Worm (Caenorhabditis elegans) whole organism, L4/young adult: ENCODE measurements around the gene tag-30.

Experiments used
- W03F9.2 ChIP-seq: fragments of 150-350 bp; optimal IDR thresholded peaks from 2 replicates; lab custom pipeline; 2014; ENCODE audit warnings: missing biosample characterization, missing genetic modification characterization
- dao-5 ChIP-seq: sonication (generic microtip); optimal IDR thresholded peaks from 2 replicates; lab custom pipeline; 2016; ENCODE audit warnings: missing genotype, missing genetic modification characterization, moderate library complexity, missing compliant biosample characterization
- him-1 ChIP-seq: sonication (generic microtip); optimal IDR thresholded peaks from 2 replicates; lab custom pipeline; 2016; ENCODE audit warnings: missing genotype, missing genetic modification reagents, missing genetic modification characterization, missing compliant biosample characterization

Gene tag-30

ce11 chrIV:11871083-11871482, 16.1 kb upstream of the tag-30 start:
- TF ChIP-seq him-1 (peak; percentile 36), W03F9.2 (no peak)

ce11 chrIV:11868452-11868851, 13.5 kb upstream of the tag-30 start:
- TF ChIP-seq W03F9.2 = no peak
- TF ChIP-seq him-1 = no peak
- no peak for TF ChIP-seq dao-5

ce11 chrIV:11867652-11868232, 12.8 kb upstream of the tag-30 start:
- no peak for TF ChIP-seq him-1

ce11 chrIV:11864226-11864625, 9.3 kb upstream of the tag-30 start, which contains the start of gene trpa-1:
Gene trpa-1 (plus strand): TSS chrIV:11864526.
- TF ChIP-seq dao-5 (no peak), him-1 (no peak), W03F9.2 (no peak)

- TF ChIP-seq him-1 (no peak), W03F9.2 (no peak), dao-5 (no peak)
These were observed 8.5 kb upstream of the tag-30 start for ce11 chrIV:11863428-11863827.

- TF ChIP-seq dao-5 (no peak), him-1 (no peak), W03F9.2 (no peak)
These were observed 5.1 kb upstream of the tag-30 start, which contains the start of gene mob-1 for ce11 chrIV:11859995-11860605. Gene mob-1 (plus strand): TSS chrIV:11860555.

ce11 chrIV:11858142-11858541, 3.2 kb upstream of the tag-30 start, which contains the start of gene let-92:
Gene let-92 (plus strand): TSS chrIV:11858442.
- TF ChIP-seq dao-5 (no peak), him-1 (no peak), W03F9.2 (no peak)

- no peak for TF ChIP-seq W03F9.2
- TF ChIP-seq dao-5 = no peak
- TF ChIP-seq him-1 = peak; percentile 72
These were observed 2.2 kb upstream of the tag-30 start for ce11 chrIV:11857159-11857565.

- TF ChIP-seq him-1 (no peak), W03F9.2 (peak; percentile 26)
These were observed 1.1 kb upstream of the tag-30 start, which contains the start of gene ech-2 for ce11 chrIV:11855900-11856660. Gene ech-2 (minus strand): TSS chrIV:11856351.

ce11 chrIV:11855424-11855823, 465 bp upstream of the tag-30 start:
- no peak for TF ChIP-seq W03F9.2
- TF ChIP-seq him-1 = no peak
- no peak for TF ChIP-seq dao-5

- TF ChIP-seq him-1 (no peak), W03F9.2 (no peak), dao-5 (no peak)
These were observed 3.1 kb downstream of the tag-30 start, which contains the start of gene F38H4.5 for ce11 chrIV:11851882-11852281. Gene F38H4.5 (plus strand): TSS chrIV:11852182.

- TF ChIP-seq dao-5 (no peak), W03F9.2 (no peak), him-1 (no peak)
These were observed 7.1 kb downstream of the tag-30 start, which contains the start of the genes F38H4.6 and F38H4.4 for ce11 chrIV:11847771-11848312. Gene F38H4.6 (minus strand): TSS chrIV:11847871. Gene F38H4.4 (plus strand): TSS chrIV:11848262.

ce11 chrIV:11842121-11842520, 12.8 kb downstream of the tag-30 start, which contains the start of gene F38H4.3:
Gene F38H4.3 (plus strand): TSS chrIV:11842421.
- TF ChIP-seq W03F9.2 (no peak), dao-5 (no peak), him-1 (no peak)

ce11 chrIV:11838657-11839056, 16.3 kb downstream of the tag-30 start, which contains the start of gene fbxb-3:
Gene fbxb-3 (plus strand): TSS chrIV:11838957.
- no peak for TF ChIP-seq him-1
- TF ChIP-seq dao-5 = no peak
- TF ChIP-seq W03F9.2 = no peak

- TF ChIP-seq dao-5 = no peak
- TF ChIP-seq him-1 = no peak
- no peak for TF ChIP-seq W03F9.2
These were observed 21.5 kb downstream of the tag-30 start, which contains the start of gene M117.4 for ce11 chrIV:11833456-11833855. Gene M117.4 (minus strand): TSS chrIV:11833556.
